Fruit fly (Drosophila melanogaster): Measurements from ENCODE around the gene Sos.

dm6 chr2L:13813604-13814178 is at the start of gene Sos:
- no peak for TF ChIP-seq usp (GFP tag; optimal IDR thresholded peaks at IDR 0.05)
- TF ChIP-seq rgr (GFP tag; optimal IDR thresholded peaks at IDR 0.05) = no peak
- TF ChIP-seq psq (GFP tag; optimal IDR thresholded peaks at IDR 0.05) = no peak
- TF ChIP-seq GATAd (GFP tag; optimal IDR thresholded peaks at IDR 0.05) = no peak
- TF ChIP-seq h (GFP tag; optimal IDR thresholded peaks at IDR 0.05) = no peak
- no peak for TF ChIP-seq Hr78 (GFP tag; optimal IDR thresholded peaks at IDR 0.05)
- TF ChIP-seq Mio (GFP tag; optimal IDR thresholded peaks at IDR 0.05) = no peak
- TF ChIP-seq lola (GFP tag; optimal IDR thresholded peaks at IDR 0.05) = no peak
- TF ChIP-seq tai (GFP tag; optimal IDR thresholded peaks at IDR 0.05) = no peak
